Worm (Caenorhabditis elegans): ENCODE results near the gene C08F8.9.

The C08F8.9 gene

DNA sequence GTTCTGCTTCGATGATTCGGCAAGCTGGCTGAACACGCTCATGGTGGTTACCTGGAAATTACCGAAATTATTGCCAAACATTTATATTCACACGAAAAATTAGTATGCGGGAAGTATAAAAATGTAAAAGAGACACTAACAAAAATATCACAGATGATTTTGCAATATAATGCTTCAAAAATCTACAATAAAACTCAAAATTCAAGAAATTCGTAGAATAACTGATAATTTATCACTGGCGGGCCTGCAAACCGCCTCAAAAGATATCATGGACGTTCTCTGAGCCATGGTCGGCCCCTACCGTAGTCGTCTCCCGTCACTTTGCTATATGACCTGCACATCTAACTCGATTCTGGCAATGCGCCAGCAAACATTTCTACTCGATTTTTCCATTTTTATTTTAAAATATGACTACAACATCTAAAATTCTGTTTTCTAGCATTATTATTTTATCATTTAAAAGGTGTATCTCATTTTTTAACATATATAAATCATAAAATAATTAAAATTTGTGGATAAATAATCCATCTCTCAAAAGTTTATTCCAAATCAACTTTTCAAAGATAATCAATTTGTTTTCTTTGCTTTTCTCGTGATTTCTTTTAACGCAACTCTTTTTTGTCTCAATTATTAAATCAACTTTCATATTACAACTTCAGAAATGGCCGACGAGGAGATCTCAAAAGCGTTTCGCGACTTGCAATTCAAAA, 28.8 kb downstream of the C08F8.9 start, which contains the start of the genes F01G4.6 and pfd-1:
Gene F01G4.6, minus strand, starts transcription at position 51 of the 710 bp plus-strand sequence.
Gene pfd-1, plus strand, starts transcription at position 660 of the 710 bp plus-strand sequence.
- TF ChIP-seq dao-5 (tag; optimal IDR thresholded peaks at IDR 0.05) = no peak
- peak; percentile 40 for TF ChIP-seq him-1 (tag; optimal IDR thresholded peaks at IDR 0.05)
- peak; percentile 92 for TF ChIP-seq W03F9.2 (tag; optimal IDR thresholded peaks at IDR 0.05)

DNA sequence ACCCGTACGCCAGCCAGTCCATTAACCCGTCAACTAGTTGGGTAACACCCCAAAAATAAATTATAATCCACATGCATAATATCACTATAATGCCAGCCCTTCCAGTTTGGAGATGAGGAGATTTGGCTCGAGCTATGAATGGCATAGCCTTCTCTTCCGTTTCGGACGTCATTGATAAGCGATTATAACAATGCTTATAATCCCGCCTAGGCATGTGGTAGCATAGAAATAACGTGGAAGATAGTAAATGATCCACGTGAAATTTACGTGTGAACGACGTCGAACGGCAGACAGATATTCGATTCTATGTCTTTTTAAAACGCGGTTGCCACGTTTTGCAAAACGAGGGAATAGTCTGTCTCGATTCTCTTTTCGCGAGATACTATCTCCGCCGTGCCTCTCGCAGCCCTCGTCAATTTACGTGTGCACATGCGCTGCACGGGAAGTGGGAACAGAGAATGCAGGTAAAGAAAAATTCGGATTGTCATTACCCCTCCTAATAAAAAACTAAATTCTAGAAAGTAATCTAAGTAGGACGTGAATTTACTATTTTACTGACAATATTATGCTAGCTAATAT, 29.5 kb downstream of the C08F8.9 start:
- TF ChIP-seq him-1 (tag; optimal IDR thresholded peaks at IDR 0.05) (no peak), W03F9.2 (tag; optimal IDR thresholded peaks at IDR 0.05) (peak; percentile 26)

- TF ChIP-seq W03F9.2 (tag; optimal IDR thresholded peaks at IDR 0.05) = no peak
- TF ChIP-seq him-1 (tag; optimal IDR thresholded peaks at IDR 0.05) = no peak
- peak; percentile 12 for TF ChIP-seq dao-5 (tag; optimal IDR thresholded peaks at IDR 0.05)
These were observed 31.4 kb downstream of the C08F8.9 start, which contains the start of gene pigq-1 for ce11 chrIV:11146962-11147470. Gene pigq-1, minus strand, starts transcription at chrIV:11147247.

- TF ChIP-seq him-1 (tag; optimal IDR thresholded peaks at IDR 0.05) (no peak), W03F9.2 (tag; optimal IDR thresholded peaks at IDR 0.05) (no peak), dao-5 (tag; optimal IDR thresholded peaks at IDR 0.05) (no peak)
These were observed 31.9 kb downstream of the C08F8.9 start for ce11 chrIV:11146492-11146891.

DNA sequence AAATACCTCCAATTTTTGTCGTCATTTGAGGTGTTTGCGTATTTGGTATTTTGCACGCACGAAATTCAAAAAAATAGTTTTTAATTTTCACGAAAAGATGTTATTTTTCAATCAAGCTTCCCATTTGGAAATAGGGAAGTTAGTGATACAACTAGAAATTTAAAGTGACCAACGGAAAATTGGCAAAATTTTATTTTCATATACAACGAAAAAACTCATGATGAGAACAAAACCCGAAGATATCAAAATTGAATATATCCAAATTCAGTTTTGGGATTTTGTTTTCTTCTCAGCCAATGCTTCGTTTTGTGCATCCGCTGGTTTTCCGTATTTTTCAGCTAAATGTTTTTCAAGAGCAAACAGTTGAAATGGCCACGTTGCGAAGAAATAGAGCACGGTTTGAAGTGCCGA, 32.5 kb downstream of the C08F8.9 start:
- TF ChIP-seq W03F9.2 (tag; optimal IDR thresholded peaks at IDR 0.05) (no peak), him-1 (tag; optimal IDR thresholded peaks at IDR 0.05) (no peak), dao-5 (tag; optimal IDR thresholded peaks at IDR 0.05) (no peak)

- TF ChIP-seq him-1 (tag; optimal IDR thresholded peaks at IDR 0.05) (no peak), W03F9.2 (tag; optimal IDR thresholded peaks at IDR 0.05) (no peak), dao-5 (tag; optimal IDR thresholded peaks at IDR 0.05) (no peak)
These were observed 35.3 kb downstream of the C08F8.9 start, which contains the start of gene F01G4.4 for ce11 chrIV:11143228-11143444. Gene F01G4.4, plus strand, starts transcription at chrIV:11143345.

- no peak for TF ChIP-seq dao-5 (tag; optimal IDR thresholded peaks at IDR 0.05)
- no peak for TF ChIP-seq him-1 (tag; optimal IDR thresholded peaks at IDR 0.05)
- TF ChIP-seq W03F9.2 (tag; optimal IDR thresholded peaks at IDR 0.05) = peak; percentile 14
These were observed 35.8 kb downstream of the C08F8.9 start, which contains the start of gene skih-2 for ce11 chrIV:11142314-11143227. Gene skih-2, minus strand, starts transcription at chrIV:11142364.

- TF ChIP-seq him-1 (tag; optimal IDR thresholded peaks at IDR 0.05) (no peak), dao-5 (tag; optimal IDR thresholded peaks at IDR 0.05) (no peak)
These were observed 47.1 kb downstream of the C08F8.9 start, which contains the start of gene ard-1 for ce11 chrIV:11131268-11131667. Gene ard-1, plus strand, starts transcription at chrIV:11131279.

DNA sequence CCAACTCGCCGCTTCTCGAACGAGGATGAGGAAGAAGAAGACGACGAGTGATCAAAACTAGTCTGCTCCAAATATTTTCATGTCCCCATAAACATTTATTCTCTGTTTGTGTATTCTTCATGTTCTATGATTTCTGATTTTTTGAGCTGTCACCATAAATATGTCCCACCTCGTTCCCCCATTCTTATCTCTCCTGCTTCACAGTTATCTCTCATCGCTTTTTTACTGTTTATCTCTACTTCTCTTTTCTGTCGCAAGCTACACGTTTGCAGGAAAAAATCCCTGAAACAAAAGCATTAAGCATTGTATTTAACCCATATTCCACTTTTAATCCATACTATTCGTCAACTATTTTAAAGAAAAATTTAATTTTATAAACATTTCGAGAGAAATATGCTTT, 47.6 kb downstream of the C08F8.9 start:
- no peak for TF ChIP-seq dao-5 (tag; optimal IDR thresholded peaks at IDR 0.05)
- no peak for TF ChIP-seq him-1 (tag; optimal IDR thresholded peaks at IDR 0.05)
- TF ChIP-seq W03F9.2 (tag; optimal IDR thresholded peaks at IDR 0.05) = no peak
